Fruit fly (Drosophila melanogaster): ENCODE data around the gene Best4.

DNA sequence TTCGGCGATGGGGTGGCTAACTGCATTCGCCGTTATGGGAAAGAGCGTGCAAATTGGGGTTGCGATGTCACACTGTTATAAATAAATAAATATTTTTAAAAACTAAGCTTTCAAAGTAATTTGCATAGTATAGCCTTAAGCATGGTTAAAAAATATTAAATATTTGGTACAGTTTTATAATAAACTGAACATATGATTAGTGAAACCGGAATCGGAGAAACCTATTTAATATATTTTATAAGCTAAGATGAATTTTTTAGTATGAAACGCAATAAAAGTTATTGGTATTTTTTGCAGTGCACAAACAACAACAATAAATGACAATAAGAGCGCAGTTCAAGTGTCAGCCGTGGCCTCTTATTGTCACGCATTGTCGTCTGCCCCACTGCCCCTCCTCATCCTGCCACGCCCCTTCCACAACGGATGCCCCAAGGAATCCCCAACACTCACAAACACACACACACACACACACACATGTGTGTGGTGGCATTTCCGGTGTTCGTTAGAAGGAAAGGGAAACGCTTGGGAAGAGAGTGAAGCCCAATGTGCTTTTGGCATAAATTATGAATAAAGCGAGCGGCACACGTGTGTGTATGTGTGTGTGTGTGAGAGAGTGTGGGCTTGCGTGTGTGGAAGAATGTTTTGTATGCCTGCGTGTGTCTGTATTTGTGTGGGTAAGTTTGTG, 23.1 kb upstream of the Best4 start:
- TF ChIP-seq CG32121 (GFP tag; IDR thresholded peaks at IDR 0.05) (no peak), CG34367 (tag; optimal IDR thresholded peaks at IDR 0.05) (no peak), CG9948 (tag; optimal IDR thresholded peaks at IDR 0.05) (no peak), CG12605 (GFP tag; IDR thresholded peaks at IDR 0.05) (no peak), CG4496 (GFP tag; IDR thresholded peaks at IDR 0.05) (no peak), EcR (GFP tag; optimal IDR thresholded peaks at IDR 0.05) (no peak), gl (tag; optimal IDR thresholded peaks at IDR 0.05) (no peak), D1 (tag; optimal IDR thresholded peaks at IDR 0.05) (no peak), CG15710 (tag; optimal IDR thresholded peaks at IDR 0.05) (no peak), CG17806 (tag; optimal IDR thresholded peaks at IDR 0.05) (peak; percentile 2), CG8159 (tag; optimal IDR thresholded peaks at IDR 0.05) (peak; percentile 50)
